Fruit fly (Drosophila melanogaster): ENCODE measurements around the gene Galt.

The Galt gene

dm6 chr2L:6717460-6717859, 49.6 kb upstream of the Galt start, which contains the start of gene Aatf (continued):
- TF ChIP-seq odd (GFP tag; optimal IDR thresholded peaks at IDR 0.05), result no peak
- TF ChIP-seq CG3838 (GFP tag; optimal IDR thresholded peaks at IDR 0.05), result no peak
- TF ChIP-seq Six4 (GFP tag; optimal IDR thresholded peaks at IDR 0.05), result no peak
- no peak for TF ChIP-seq pnt (GFP tag; optimal IDR thresholded peaks at IDR 0.05)
- TF ChIP-seq sqz (GFP tag; optimal IDR thresholded peaks at IDR 0.05), result no peak
- peak; percentile 92 for TF ChIP-seq MESR4 (GFP tag; optimal IDR thresholded peaks at IDR 0.05)
- TF ChIP-seq ind (GFP tag; optimal IDR thresholded peaks at IDR 0.05), result no peak
- peak; percentile 90 for TF ChIP-seq CG9797 (GFP tag; optimal IDR thresholded peaks at IDR 0.05)
- TF ChIP-seq vfl (GFP tag; optimal IDR thresholded peaks at IDR 0.05), result no peak
- no peak for TF ChIP-seq CG30020 (tag; optimal IDR thresholded peaks at IDR 0.05)
- TF ChIP-seq PHDP (tag; optimal IDR thresholded peaks at IDR 0.05), result no peak
- TF ChIP-seq BtbVII (GFP tag; optimal IDR thresholded peaks at IDR 0.05), result no peak
- peak; percentile 28 for TF ChIP-seq CG33213 (GFP tag; optimal IDR thresholded peaks at IDR 0.05)
- TF ChIP-seq CG31224 (GFP tag; IDR thresholded peaks at IDR 0.05), result no peak
- TF ChIP-seq CG11085 (GFP tag; IDR thresholded peaks at IDR 0.05), result no peak
- TF ChIP-seq Oli (tag; optimal IDR thresholded peaks at IDR 0.05), result no peak
- no peak for TF ChIP-seq gem (tag; optimal IDR thresholded peaks at IDR 0.05)
- no peak for TF ChIP-seq Nf-YB (GFP tag; optimal IDR thresholded peaks at IDR 0.05)
- TF ChIP-seq CG9932 (GFP tag; IDR thresholded peaks at IDR 0.05), result no peak; the same call in 1 of the 2 replicates
- TF ChIP-seq jing (GFP tag; optimal IDR thresholded peaks at IDR 0.05), result no peak
- no peak for TF ChIP-seq jigr1 (GFP tag; IDR thresholded peaks at IDR 0.05)
- no peak for TF ChIP-seq CG2875 (GFP tag; optimal IDR thresholded peaks at IDR 0.05)
- no peak for TF ChIP-seq vvl (GFP tag; IDR thresholded peaks at IDR 0.05)
- TF ChIP-seq HmgD (GFP tag; optimal IDR thresholded peaks at IDR 0.05), result no peak
- no peak for TF ChIP-seq Ravus (GFP tag; IDR thresholded peaks at IDR 0.05)
- TF ChIP-seq repo (GFP tag; optimal IDR thresholded peaks at IDR 0.05), result no peak
- peak; percentile 28; the same call in 1 of the 3 replicates for TF ChIP-seq row (GFP tag; IDR thresholded peaks at IDR 0.05)
- TF ChIP-seq lab (GFP tag; optimal IDR thresholded peaks at IDR 0.05), result no peak
- no peak for TF ChIP-seq CG6254 (GFP tag; optimal IDR thresholded peaks at IDR 0.05)
- TF ChIP-seq CkIIα-i1 (GFP tag; IDR thresholded peaks at IDR 0.05), result no peak
- no peak for TF ChIP-seq Neu2 (GFP tag; optimal IDR thresholded peaks at IDR 0.05; ENCODE audit: borderline replicate concordance)
- TF ChIP-seq CG18619 (GFP tag; optimal IDR thresholded peaks at IDR 0.05), result no peak
- no peak for TF ChIP-seq CG10366 (GFP tag; IDR thresholded peaks at IDR 0.05)
- TF ChIP-seq Opbp (GFP tag; IDR thresholded peaks at IDR 0.05; ENCODE audit: partially characterized antibody), result peak; percentile 82; the same call in 2 of the 3 replicates
- no peak for TF ChIP-seq CG17912 (GFP tag; optimal IDR thresholded peaks at IDR 0.05)
- TF ChIP-seq CG14860 (GFP tag; IDR thresholded peaks at IDR 0.05; ENCODE audit: partially characterized antibody), result peak; percentile 59; the same call in 2 of the 3 replicates
- peak; percentile 56 for TF ChIP-seq CG4617 (GFP tag; optimal IDR thresholded peaks at IDR 0.05; ENCODE audit: borderline replicate concordance)
- TF ChIP-seq org-1 (GFP tag; optimal IDR thresholded peaks at IDR 0.05), result no peak
- peak; percentile 5 for TF ChIP-seq ems (GFP tag; optimal IDR thresholded peaks at IDR 0.05)
- TF ChIP-seq wor (GFP tag; IDR thresholded peaks at IDR 0.05), result no peak
- no peak for TF ChIP-seq dan (GFP tag; IDR thresholded peaks at IDR 0.05)
- TF ChIP-seq CG12155 (GFP tag; optimal IDR thresholded peaks at IDR 0.05), result peak; percentile 3
- no peak for TF ChIP-seq Sox102F (GFP tag; optimal IDR thresholded peaks at IDR 0.05)
- no peak for TF ChIP-seq CG4820 (GFP tag; optimal IDR thresholded peaks at IDR 0.05)
- no peak for TF ChIP-seq CG12299 (tag; optimal IDR thresholded peaks at IDR 0.05)
- no peak for TF ChIP-seq maf-S (GFP tag; optimal IDR thresholded peaks at IDR 0.05)
- TF ChIP-seq CG7839 (tag; optimal IDR thresholded peaks at IDR 0.05), result no peak
- no peak for TF ChIP-seq CG6683 (GFP tag; optimal IDR thresholded peaks at IDR 0.05)
- no peak for TF ChIP-seq CTCF (GFP tag; optimal IDR thresholded peaks at IDR 0.05)
- no peak for TF ChIP-seq CG11093 (GFP tag; IDR thresholded peaks at IDR 0.05)
- no peak for TF ChIP-seq en (GFP tag; optimal IDR thresholded peaks at IDR 0.05)
- TF ChIP-seq Xbp1 (GFP tag; optimal IDR thresholded peaks at IDR 0.05), result no peak

Data from whole organism, embryonic.